Fruit fly (Drosophila melanogaster): ENCODE measurements around the gene Brd.
A peak's percentile ranks its signal among the peaks of the same experiment; 100 is the strongest.

The Brd gene

dm6 chr3L:15013957-15014692 is 41.7 kb downstream of the Brd start, which contains the start of gene Reck (continued):
- TF ChIP-seq CG30020 (tag; optimal IDR thresholded peaks at IDR 0.05) (no peak), chn (GFP tag; optimal IDR thresholded peaks at IDR 0.05) (peak; percentile 38), CG17186 (GFP tag; optimal IDR thresholded peaks at IDR 0.05) (no peak), ap (GFP tag; IDR thresholded peaks at IDR 0.05) (peak; percentile 64), z (GFP tag; IDR thresholded peaks at IDR 0.05) (no peak), gro (GFP tag; optimal IDR thresholded peaks at IDR 0.05) (no peak), so (GFP tag; IDR thresholded peaks at IDR 0.05) (no peak; the same call in none of the 3 replicates), fu2 (GFP tag; optimal IDR thresholded peaks at IDR 0.05) (no peak), CG7786 (GFP tag; optimal IDR thresholded peaks at IDR 0.05) (peak; percentile 20), bcd (GFP tag; optimal IDR thresholded peaks at IDR 0.05) (peak; percentile 77), CG12104 (GFP tag; optimal IDR thresholded peaks at IDR 0.05) (peak; percentile 87), CG13894 (tag; optimal IDR thresholded peaks at IDR 0.05) (peak; percentile 25), CG10147 (GFP tag; optimal IDR thresholded peaks at IDR 0.05) (peak; percentile 76), Dek (tag; optimal IDR thresholded peaks at IDR 0.05) (peak; percentile 27), CG31365 (tag; optimal IDR thresholded peaks at IDR 0.05) (peak; percentile 98), CG2129 (GFP tag; IDR thresholded peaks at IDR 0.05; ENCODE audit: partially characterized antibody) (no peak), btn (GFP tag; optimal IDR thresholded peaks at IDR 0.05) (peak; percentile 34), CG12659 (GFP tag; optimal IDR thresholded peaks at IDR 0.05) (peak; percentile 73), abd-A (tag; optimal IDR thresholded peaks at IDR 0.05) (no peak), Kr (GFP tag; optimal IDR thresholded peaks at IDR 0.05) (no peak), pum (GFP tag; optimal IDR thresholded peaks at IDR 0.05) (peak; percentile 47), ro (GFP tag; IDR thresholded peaks at IDR 0.05) (0 out of 2 replicates have a peak, but pooled peaks have one; percentile 33), en (GFP tag; optimal IDR thresholded peaks at IDR 0.05) (peak; percentile 39), CG2712 (tag; optimal IDR thresholded peaks at IDR 0.05) (peak; percentile 89), Bdp1 (GFP tag; optimal IDR thresholded peaks at IDR 0.05) (no peak), CG5245 (GFP tag; optimal IDR thresholded peaks at IDR 0.05) (peak; percentile 71), Hmr (GFP tag; optimal IDR thresholded peaks at IDR 0.05) (peak; percentile 56), shn (GFP tag; optimal IDR thresholded peaks at IDR 0.05) (no peak), CG1832 (GFP tag; optimal IDR thresholded peaks at IDR 0.05) (no peak), sima (GFP tag; optimal IDR thresholded peaks at IDR 0.05) (no peak), C15 (GFP tag; IDR thresholded peaks at IDR 0.05) (peak; percentile 73; the same call in 2 of the 3 replicates), tna (GFP tag; IDR thresholded peaks at IDR 0.05; ENCODE audit: partially characterized antibody) (no peak), CG13775 (GFP tag; optimal IDR thresholded peaks at IDR 0.05) (peak; percentile 79), crc (GFP tag; optimal IDR thresholded peaks at IDR 0.05) (peak; percentile 13), CHES-1-like (GFP tag; optimal IDR thresholded peaks at IDR 0.05) (no peak), Hey (tag; optimal IDR thresholded peaks at IDR 0.05) (no peak), CG3065 (GFP tag; optimal IDR thresholded peaks at IDR 0.05) (peak; percentile 60), jumu (GFP tag; optimal IDR thresholded peaks at IDR 0.05) (no peak), Hand (GFP tag; optimal IDR thresholded peaks at IDR 0.05) (peak; percentile 42), caup (GFP tag; optimal IDR thresholded peaks at IDR 0.05; ENCODE audit: severe bottlenecking) (peak; percentile 83), kay (GFP tag; optimal IDR thresholded peaks at IDR 0.05) (peak; percentile 14), Blimp-1 (GFP tag; optimal IDR thresholded peaks at IDR 0.05) (peak; percentile 92), Vsx1 (GFP tag; optimal IDR thresholded peaks at IDR 0.05) (peak; percentile 60), CG7357 (GFP tag; IDR thresholded peaks at IDR 0.05) (peak; percentile 43; the same call in 1 of the 3 replicates), CG6272 (GFP tag; IDR thresholded peaks at IDR 0.05) (peak; percentile 32; the same call in 1 of the 2 replicates), CG9727 (GFP tag; optimal IDR thresholded peaks at IDR 0.05) (peak; percentile 87), da (GFP tag; optimal IDR thresholded peaks at IDR 0.05) (no peak), ssp (GFP tag; IDR thresholded peaks at IDR 0.05) (peak; percentile 39; the same call in 1 of the 2 replicates), row (GFP tag; IDR thresholded peaks at IDR 0.05) (peak; percentile 79)
